Worm (Caenorhabditis elegans) whole organism, L1 larva: ENCODE measurements around the gene str-93.
A peak's percentile ranks its signal among the peaks of the same experiment; 100 is the strongest.

Source experiments
- C16A3.4 ChIP-seq: fragments of 150-350 bp; optimal IDR thresholded peaks from 2 replicates; lab custom pipeline; 2014; ENCODE audit warnings: missing biosample characterization, missing genetic modification characterization
- aly-2 ChIP-seq: fragments of 150-350 bp; optimal IDR thresholded peaks from 2 replicates; lab custom pipeline; 2014; ENCODE audit warnings: missing biosample characterization, missing genetic modification characterization
- ama-1 ChIP-seq: fragments of 150-350 bp; optimal IDR thresholded peaks from 2 replicates; lab custom pipeline; 2014
- ceh-88 ChIP-seq: fragments of 200-800 bp; sonication (Bioruptor generic); IDR thresholded peaks from 2 replicates; pipeline ENCODE4 v1.3.6; 2022; ENCODE audit warnings: missing genetic modification characterization, missing compliant biosample characterization
- ceh-90 ChIP-seq: sonication (generic microtip); optimal IDR thresholded peaks from 2 replicates; lab custom pipeline; 2016; ENCODE audit warnings: missing genetic modification characterization, missing compliant biosample characterization
- dsc-1 ChIP-seq: sonication (generic microtip); optimal IDR thresholded peaks from 2 replicates; lab custom pipeline; 2016; ENCODE audit warnings: mild to moderate bottlenecking, missing genetic modification characterization, missing compliant biosample characterization
- efl-3 ChIP-seq: fragments of 200-800 bp; sonication (Bioruptor generic); optimal IDR thresholded peaks from 2 replicates; lab custom pipeline; 2018; ENCODE audit warnings: mild to moderate bottlenecking, missing genetic modification characterization, missing compliant biosample characterization
- egl-27 ChIP-seq, 2 experiments: fragments of 150-350 bp in 1 of 2; sonication (generic microtip); optimal IDR thresholded peaks; 3 replicates each; lab custom pipeline; 2017 to 2018; ENCODE audit warnings: missing biosample characterization in 2 of 2, missing genetic modification characterization in 2 of 2, missing genetic modification reagents in 2 of 2
- elt-2 ChIP-seq: sonication (generic microtip); optimal IDR thresholded peaks from 2 replicates; lab custom pipeline; 2016; ENCODE audit warnings: missing genetic modification characterization, mild to moderate bottlenecking, inconsistent platforms, missing compliant biosample characterization, missing genetic modification reagents
- ets-5 ChIP-seq: fragments of 200-800 bp; sonication (Bioruptor generic); IDR thresholded peaks from 2 replicates; pipeline ENCODE4 v1.3.6; 2022; ENCODE audit warnings: missing genetic modification characterization, missing compliant biosample characterization
- fkh-10 ChIP-seq: sonication (generic microtip); optimal IDR thresholded peaks from 2 replicates; lab custom pipeline; 2017; ENCODE audit warnings: missing biosample characterization, missing genetic modification reagents, missing genetic modification characterization
- grh-1 ChIP-seq: fragments of 200-800 bp; sonication (Bioruptor generic); IDR thresholded peaks from 2 replicates; pipeline ENCODE4 v1.3.6; 2022; ENCODE audit warnings: missing genetic modification reagents, missing genetic modification characterization, missing compliant biosample characterization
- hlh-4 ChIP-seq: sonication (generic microtip); optimal IDR thresholded peaks from 2 replicates; lab custom pipeline; 2016; ENCODE audit warnings: mild to moderate bottlenecking, missing genetic modification characterization, missing compliant biosample characterization
- hpl-2 ChIP-seq: fragments of 150-350 bp; optimal IDR thresholded peaks from 2 replicates; lab custom pipeline; 2014; ENCODE audit warnings: missing biosample characterization, missing genetic modification reagents, missing genetic modification characterization
- isw-1 ChIP-seq: fragments of 200-800 bp; sonication (Bioruptor generic); IDR thresholded peaks from 2 replicates; pipeline ENCODE4 v1.3.6; 2022; ENCODE audit warnings: missing genetic modification characterization, missing compliant biosample characterization
- lin-13 ChIP-seq: fragments of 150-350 bp; optimal IDR thresholded peaks from 2 replicates; lab custom pipeline; 2014; ENCODE audit warnings: missing biosample characterization, missing genetic modification reagents, missing genetic modification characterization
- lin-35 ChIP-seq, 2 experiments: fragments of 150-350 bp; optimal IDR thresholded peaks; 2 replicates each; lab custom pipeline; 2014; ENCODE audit warnings: missing biosample characterization in 2 of 2, missing genetic modification characterization in 2 of 2, missing genetic modification reagents in 2 of 2
- lin-39 ChIP-seq: fragments of 150-350 bp; optimal IDR thresholded peaks from 2 replicates; lab custom pipeline; 2014; ENCODE audit warnings: missing biosample characterization, missing genetic modification reagents, missing genetic modification characterization
- mdl-1 ChIP-seq, 2 experiments: fragments of 150-350 bp; optimal IDR thresholded peaks; 2 replicates each; lab custom pipeline; 2014 to 2017; ENCODE audit warnings: missing biosample characterization in 2 of 2, missing genetic modification characterization in 2 of 2, inconsistent platforms in 1 of 2
- mep-1 ChIP-seq: fragments of 150-350 bp; optimal IDR thresholded peaks from 2 replicates; lab custom pipeline; 2014; ENCODE audit warnings: missing biosample characterization, missing genetic modification characterization
- nhr-237 ChIP-seq: fragments of 150-350 bp; optimal IDR thresholded peaks from 2 replicates; lab custom pipeline; 2014; ENCODE audit warnings: missing biosample characterization, missing genetic modification characterization
- nhr-28 ChIP-seq: fragments of 150-350 bp; optimal IDR thresholded peaks from 2 replicates; lab custom pipeline; 2014; ENCODE audit warnings: missing biosample characterization, missing genetic modification characterization
- nhr-71 ChIP-seq: sonication (generic microtip); optimal IDR thresholded peaks from 2 replicates; lab custom pipeline; 2016; ENCODE audit warnings: mild to moderate bottlenecking, missing genetic modification characterization, moderate library complexity, missing compliant biosample characterization
- nhr-84 ChIP-seq: sonication (generic microtip); optimal IDR thresholded peaks from 2 replicates; lab custom pipeline; 2017; ENCODE audit warnings: missing biosample characterization, missing genetic modification characterization
- pag-3 ChIP-seq: sonication (generic microtip); optimal IDR thresholded peaks from 2 replicates; lab custom pipeline; 2017; ENCODE audit warnings: missing genetic modification characterization, mild to moderate bottlenecking, missing compliant biosample characterization, antibody characterized with exemption, borderline replicate concordance; ENCODE audit not compliant: insufficient read depth
- pax-3 ChIP-seq: fragments of 200-800 bp; sonication (Bioruptor generic); optimal IDR thresholded peaks from 2 replicates; lab custom pipeline; 2018; ENCODE audit warnings: mild to moderate bottlenecking, missing genetic modification characterization, moderate library complexity, missing compliant biosample characterization
- pqm-1 ChIP-seq: sonication (generic microtip); optimal IDR thresholded peaks from 3 replicates; lab custom pipeline; 2017; ENCODE audit warnings: missing biosample characterization, missing genetic modification characterization
- snpc-4 ChIP-seq: fragments of 150-350 bp; optimal IDR thresholded peaks from 2 replicates; lab custom pipeline; 2014; ENCODE audit warnings: missing biosample characterization, missing genetic modification characterization
- snu-23 ChIP-seq: sonication (generic microtip); optimal IDR thresholded peaks from 2 replicates; lab custom pipeline; 2016; ENCODE audit warnings: missing genetic modification characterization, missing compliant biosample characterization
- swsn-7 ChIP-seq: sonication (generic microtip); optimal IDR thresholded peaks from 2 replicates; lab custom pipeline; 2016; ENCODE audit warnings: missing genetic modification characterization, missing compliant biosample characterization
- tlp-1 ChIP-seq: fragments of 150-350 bp; optimal IDR thresholded peaks from 2 replicates; lab custom pipeline; 2014; ENCODE audit warnings: missing biosample characterization, missing genetic modification characterization
- unc-130 ChIP-seq: fragments of 150-350 bp; optimal IDR thresholded peaks from 2 replicates; lab custom pipeline; 2017; ENCODE audit warnings: missing biosample characterization, missing genetic modification characterization, inconsistent platforms
- unc-30 ChIP-seq: sonication (generic microtip); optimal IDR thresholded peaks from 2 replicates; lab custom pipeline; 2017; ENCODE audit warnings: missing biosample characterization, missing genetic modification characterization
- unc-62 ChIP-seq: fragments of 150-350 bp; optimal IDR thresholded peaks from 2 replicates; lab custom pipeline; 2014; ENCODE audit warnings: missing biosample characterization, missing genetic modification reagents, missing genetic modification characterization
- unc-98 ChIP-seq: fragments of 200-800 bp; sonication (Bioruptor generic); IDR thresholded peaks from 2 replicates; pipeline ENCODE4 v1.3.6; 2022; ENCODE audit warnings: missing genetic modification characterization, missing compliant biosample characterization
- ztf-11 ChIP-seq, 2 experiments: sonication (generic microtip); optimal IDR thresholded peaks; 2 replicates each; lab custom pipeline; 2016 to 2017; ENCODE audit warnings: missing genetic modification characterization in 2 of 2, missing biosample characterization in 1 of 2, missing compliant biosample characterization in 1 of 2

Gene str-93

ce11 chrV:17699659-17700058 lies 26.4 kb upstream of the str-93 start, which contains the start of gene Y26G10.6:
TSS of gene Y26G10.6 (plus strand) at chrV:17699959.
- TF ChIP-seq mdl-1 (tag; optimal IDR thresholded peaks at IDR 0.05; lab: Kevin White, UChicago) (no peak), snpc-4 (tag; lab: Kevin White, UChicago) (no peak), lin-39 (tag; lab: Kevin White, UChicago) (no peak), pax-3 (tag; lab: Kevin White, UChicago) (no peak), C16A3.4 (tag; lab: Kevin White, UChicago) (no peak), pag-3 (tag; lab: Kevin White, UChicago) (no peak)

ce11 chrV:17699097-17699496 lies 25.9 kb upstream of the str-93 start, which contains the start of gene Y26G10.4:
TSS of gene Y26G10.4 (minus strand) at chrV:17699197.
- TF ChIP-seq unc-130: no peak
- no peak for TF ChIP-seq lin-35 (GFP tag; optimal IDR thresholded peaks at IDR 0.05; lab: Kevin White, UChicago)
- no peak for TF ChIP-seq nhr-84
- TF ChIP-seq nhr-237: no peak

DNA sequence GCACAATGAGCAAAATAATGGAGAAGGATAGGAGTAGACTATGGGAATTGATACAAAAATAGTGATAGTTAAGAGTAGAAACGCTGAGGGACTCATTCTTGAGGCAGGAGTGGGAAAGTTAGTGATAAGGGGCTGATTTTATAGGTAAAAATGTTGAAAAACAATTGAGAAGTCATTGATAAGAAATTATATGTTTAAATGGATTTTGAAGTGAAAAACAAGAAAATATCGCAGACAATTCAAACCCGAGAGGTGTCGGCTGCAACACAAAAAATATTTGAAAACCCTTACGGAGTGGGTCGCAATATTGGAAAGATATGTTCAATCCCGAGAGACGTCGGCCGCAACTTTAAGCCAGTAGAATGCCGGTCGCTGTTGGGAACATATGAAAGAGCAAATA lies 23.5 kb upstream of the str-93 start, which contains the start of gene spp-29:
Gene spp-29 (minus strand): TSS at position 101 of the 400 bp plus-strand sequence.
- no peak for TF ChIP-seq egl-27 (tag; optimal IDR thresholded peaks at IDR 0.05; lab: Kevin White, UChicago)
- TF ChIP-seq swsn-7 (tag; lab: Kevin White, UChicago): no peak
- no peak for TF ChIP-seq tlp-1 (tag; lab: Kevin White, UChicago)
- no peak for TF ChIP-seq ztf-11 (tag; optimal IDR thresholded peaks at IDR 0.05; lab: Kevin White, UChicago)
- TF ChIP-seq ceh-90 (tag; lab: Kevin White, UChicago): no peak
- TF ChIP-seq unc-62 (GFP tag; lab: Kevin White, UChicago): no peak
- no peak for TF ChIP-seq ama-1
- no peak for TF ChIP-seq isw-1
- no peak for TF ChIP-seq snu-23 (GFP tag; lab: Kevin White, UChicago)
- no peak for TF ChIP-seq ets-5 (GFP tag; lab: Robert Waterston, UW)
- no peak for TF ChIP-seq nhr-28
- TF ChIP-seq hpl-2 (GFP tag; lab: Kevin White, UChicago): no peak
- no peak for TF ChIP-seq grh-1
- TF ChIP-seq mep-1: no peak
- TF ChIP-seq ceh-88 (GFP tag; lab: Robert Waterston, UW): no peak
- no peak for TF ChIP-seq unc-130
- no peak for TF ChIP-seq lin-13 (GFP tag; lab: Kevin White, UChicago)
- no peak for TF ChIP-seq aly-2 (tag; lab: Kevin White, UChicago)
- no peak for TF ChIP-seq nhr-237

- TF ChIP-seq unc-98 (GFP tag; lab: Robert Waterston, UW) (no peak), snpc-4 (tag; lab: Kevin White, UChicago) (no peak), fkh-10 (GFP tag; lab: Kevin White, UChicago) (no peak), efl-3 (GFP tag; lab: Kevin White, UChicago) (no peak), nhr-71 (tag; lab: Kevin White, UChicago) (no peak), ceh-88 (GFP tag; lab: Robert Waterston, UW) (no peak), mep-1 (no peak), unc-30 (no peak)
These were observed 22.6 kb upstream of the str-93 start, which contains the start of gene Y26G10.1 for ce11 chrV:17695802-17696201. TSS of gene Y26G10.1 (minus strand) at chrV:17695902.

DNA sequence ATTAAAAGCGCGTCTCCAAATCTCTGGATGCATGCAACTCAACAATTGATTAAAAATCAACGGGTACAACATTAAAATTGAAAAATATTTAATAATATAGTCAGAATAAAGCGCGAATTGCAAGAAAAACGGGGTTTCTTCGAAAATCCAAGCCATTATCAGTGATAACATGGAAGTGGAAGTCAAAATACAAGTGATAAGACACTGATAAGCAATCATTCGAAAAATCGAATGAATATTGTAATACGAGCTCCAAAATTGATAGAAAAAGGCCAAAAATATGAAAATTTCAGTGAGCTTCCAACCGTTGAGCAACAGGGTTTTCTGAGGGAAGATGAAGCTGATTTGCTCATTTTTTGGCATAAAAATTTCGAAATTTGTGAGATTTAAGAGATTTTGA lies 21.0 kb upstream of the str-93 start:
- TF ChIP-seq elt-2 (tag; lab: Kevin White, UChicago): peak; percentile 50
- no peak for TF ChIP-seq snu-23 (GFP tag; lab: Kevin White, UChicago)
- no peak for TF ChIP-seq dsc-1 (tag; lab: Kevin White, UChicago)
- no peak for TF ChIP-seq ets-5 (GFP tag; lab: Robert Waterston, UW)
- no peak for TF ChIP-seq unc-30
- TF ChIP-seq hlh-4 (tag; lab: Kevin White, UChicago): no peak
- TF ChIP-seq pqm-1 (tag; lab: Kevin White, UChicago): peak; percentile 33
